Fruit fly (Drosophila melanogaster): ENCODE measurements around the gene Sgt1.

DNA sequence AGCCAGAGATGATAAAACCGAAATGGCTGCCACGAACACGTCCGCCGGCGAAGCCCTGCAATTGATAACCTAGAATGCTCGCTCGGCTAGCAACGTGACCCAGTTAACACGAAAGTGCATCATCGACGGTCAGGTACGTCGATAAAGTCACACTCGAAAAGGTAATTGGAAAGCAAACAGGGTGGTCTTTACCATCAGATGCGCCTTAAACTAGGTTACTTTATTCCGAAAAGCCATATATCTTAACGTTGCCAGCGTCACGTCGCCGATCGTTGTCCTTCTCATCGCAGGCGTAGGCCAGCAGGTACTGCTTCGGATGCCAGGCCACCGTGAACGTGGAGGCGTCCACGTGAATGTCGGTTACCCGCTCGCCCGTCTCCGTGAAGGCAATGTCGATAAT is 2.2 kb upstream of the Sgt1 start:
- TF ChIP-seq CG6854 (GFP tag; optimal IDR thresholded peaks at IDR 0.05) = no peak
- TF ChIP-seq CG3032 (tag; optimal IDR thresholded peaks at IDR 0.05) = no peak
- no peak for TF ChIP-seq OdsH (GFP tag; optimal IDR thresholded peaks at IDR 0.05)
- TF ChIP-seq fd85E (GFP tag; optimal IDR thresholded peaks at IDR 0.05) = no peak
- TF ChIP-seq Ets96B (tag; optimal IDR thresholded peaks at IDR 0.05) = no peak
- TF ChIP-seq Hr39 (GFP tag; optimal IDR thresholded peaks at IDR 0.05) = no peak
- TF ChIP-seq CG10669 (GFP tag; optimal IDR thresholded peaks at IDR 0.05) = no peak
